Comparison of ENCODE assay signal across 2 worm cellular contexts in genomic region chrV:610217-610616, ce11.
A peak's percentile ranks its signal among the peaks of the same experiment; 100 is the strongest.
TF ChIP-seq lines count a peak whose summit lies in the region.

TSS of gene nhr-90 (plus strand) at chrV:610512.

TF ChIP-seq in whole organism, L2 larva, 48 proteins besides CTCF, POLR2A, EP300 and RAD21 (continued from another document):
- no peak for TF ChIP-seq ceh-82 (tag; optimal IDR thresholded peaks at IDR 0.05; lab: Kevin White, UChicago)
- no peak for TF ChIP-seq ceh-16 (tag; optimal IDR thresholded peaks at IDR 0.05; lab: Kevin White, UChicago)
- TF ChIP-seq alr-1 (tag; optimal IDR thresholded peaks at IDR 0.05; lab: Kevin White, UChicago): no peak
- TF ChIP-seq nhr-6 (tag; optimal IDR thresholded peaks at IDR 0.05; lab: Kevin White, UChicago): no peak

TF ChIP-seq in whole organism, L3 larva, 47 proteins besides CTCF, POLR2A, EP300 and RAD21 (continued from another document):
- TF ChIP-seq nhr-12 (tag; optimal IDR thresholded peaks at IDR 0.05; lab: Kevin White, UChicago): no peak
- no peak for TF ChIP-seq ceh-9 (tag; optimal IDR thresholded peaks at IDR 0.05; lab: Kevin White, UChicago)
- no peak for TF ChIP-seq nhr-43 (tag; optimal IDR thresholded peaks at IDR 0.05; lab: Kevin White, UChicago; ENCODE audit: poor library complexity, severe bottlenecking)
- TF ChIP-seq snpc-4 (tag; optimal IDR thresholded peaks at IDR 0.05; lab: Kevin White, UChicago): peak; percentile 5
- TF ChIP-seq nhr-11 (tag; optimal IDR thresholded peaks at IDR 0.05; lab: Kevin White, UChicago): no peak
- no peak for TF ChIP-seq ztf-4 (tag; optimal IDR thresholded peaks at IDR 0.05; lab: Kevin White, UChicago)
- no peak for TF ChIP-seq unc-62 (GFP tag; optimal IDR thresholded peaks at IDR 0.05; lab: Kevin White, UChicago)
- no peak for TF ChIP-seq skn-1 (tag; optimal IDR thresholded peaks at IDR 0.05; lab: Kevin White, UChicago)
- peak; percentile 36 for TF ChIP-seq elt-1 (tag; optimal IDR thresholded peaks at IDR 0.05; lab: Kevin White, UChicago)
- no peak for TF ChIP-seq nhr-28 (tag; optimal IDR thresholded peaks at IDR 0.05; lab: Kevin White, UChicago)
- TF ChIP-seq mdl-1 (tag; optimal IDR thresholded peaks at IDR 0.05; lab: Kevin White, UChicago): no peak
- TF ChIP-seq nhr-67 (tag; optimal IDR thresholded peaks at IDR 0.05; lab: Kevin White, UChicago): no peak
- TF ChIP-seq hmg-11 (tag; optimal IDR thresholded peaks at IDR 0.05; lab: Kevin White, UChicago): no peak
- no peak for TF ChIP-seq ztf-11 (tag; optimal IDR thresholded peaks at IDR 0.05; lab: Kevin White, UChicago)
- no peak for TF ChIP-seq sea-2 (GFP tag; optimal IDR thresholded peaks at IDR 0.05; lab: Kevin White, UChicago)
